Fruit fly (Drosophila melanogaster): Measurements from ENCODE around the gene CG3285.

Gene CG3285

DNA sequence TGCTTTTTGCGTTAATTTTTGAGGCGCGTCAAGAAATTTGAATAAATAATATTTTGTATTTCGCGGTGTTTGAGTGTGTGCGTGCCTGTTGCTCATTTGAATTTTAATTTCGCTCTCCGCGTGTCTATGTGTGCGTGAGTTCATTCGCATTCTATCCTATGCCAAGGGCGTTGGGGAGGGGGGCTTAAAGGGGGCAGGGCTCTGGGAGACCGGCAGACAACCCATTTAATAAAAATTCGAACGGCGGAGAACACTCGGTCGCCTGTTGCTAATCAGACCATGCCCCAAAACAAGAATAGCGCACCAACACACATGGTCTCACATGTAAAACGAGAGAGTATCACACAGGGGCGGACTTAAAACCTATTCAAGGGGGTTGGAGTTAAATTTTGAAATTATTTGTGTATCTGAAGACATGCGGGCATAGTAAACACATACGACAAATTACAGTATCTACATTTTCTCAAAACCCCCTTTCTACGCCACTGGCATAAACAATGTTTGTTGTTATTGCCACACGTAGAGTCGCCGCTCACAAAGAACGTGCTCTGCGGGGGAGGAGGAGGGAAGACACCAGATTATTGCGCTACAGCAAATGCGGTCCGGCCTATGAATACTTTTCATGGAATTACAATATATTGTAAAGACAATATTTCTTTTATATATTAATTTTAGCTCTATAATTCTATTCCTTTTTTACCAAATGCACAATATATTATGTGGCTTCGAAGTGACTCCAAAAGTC lies 28.8 kb upstream of the CG3285 start (continued):
- TF ChIP-seq unpg (GFP tag; optimal IDR thresholded peaks at IDR 0.05) (peak; percentile 100), CG12299 (tag; optimal IDR thresholded peaks at IDR 0.05) (peak; percentile 99), tap (tag; optimal IDR thresholded peaks at IDR 0.05) (peak; percentile 99), slbo (GFP tag; IDR thresholded peaks at IDR 0.05) (peak; percentile 100), ara (GFP tag; IDR thresholded peaks at IDR 0.05) (peak; percentile 99), Xbp1 (GFP tag; optimal IDR thresholded peaks at IDR 0.05) (peak; percentile 100), CG8765 (GFP tag; IDR thresholded peaks at IDR 0.05) (peak; percentile 99), nerfin-1 (tag; optimal IDR thresholded peaks at IDR 0.05) (peak; percentile 99), CG6791 (GFP tag; IDR thresholded peaks at IDR 0.05; ENCODE audit: partially characterized antibody) (0 out of 3 replicates have a peak, but pooled peaks have one; percentile 22), pb (GFP tag; optimal IDR thresholded peaks at IDR 0.05) (peak; percentile 100), CG9817 (tag; optimal IDR thresholded peaks at IDR 0.05) (peak; percentile 100), CG8290 (GFP tag; optimal IDR thresholded peaks at IDR 0.05) (peak; percentile 100), CG8290 (tag; optimal IDR thresholded peaks at IDR 0.05) (peak; percentile 99 to 100), CG1024 (GFP tag; IDR thresholded peaks at IDR 0.05) (peak; percentile 95), ind (GFP tag; optimal IDR thresholded peaks at IDR 0.05) (peak; percentile 100), bigmax (GFP tag; optimal IDR thresholded peaks at IDR 0.05) (peak; percentile 85), CG1832 (GFP tag; optimal IDR thresholded peaks at IDR 0.05) (no peak), kni (GFP tag; optimal IDR thresholded peaks at IDR 0.05) (peak; percentile 99), pfk (GFP tag; optimal IDR thresholded peaks at IDR 0.05) (peak; percentile 87), luna (GFP tag; optimal IDR thresholded peaks at IDR 0.05) (peak; percentile 99), CG10366 (GFP tag; IDR thresholded peaks at IDR 0.05) (peak; percentile 99), Sry-δ (GFP tag; optimal IDR thresholded peaks at IDR 0.05) (peak; percentile 87), zen (tag; optimal IDR thresholded peaks at IDR 0.05) (peak; percentile 99), CG11504 (tag; optimal IDR thresholded peaks at IDR 0.05) (peak; percentile 98), grn (GFP tag; optimal IDR thresholded peaks at IDR 0.05) (peak; percentile 94), fd96Cb (tag; optimal IDR thresholded peaks at IDR 0.05) (peak; percentile 100), Atf-2 (GFP tag; optimal IDR thresholded peaks at IDR 0.05) (peak; percentile 99), ci (GFP tag; IDR thresholded peaks at IDR 0.05) (peak; percentile 100), Ets65A (GFP tag) (peak; percentile 100), maf-S (GFP tag; optimal IDR thresholded peaks at IDR 0.05) (peak; percentile 100), CG1602 (GFP tag; optimal IDR thresholded peaks at IDR 0.05) (peak; percentile 99), vnd (GFP tag; IDR thresholded peaks at IDR 0.05; ENCODE audit: partially characterized antibody) (no peak), CG33557 (GFP tag; optimal IDR thresholded peaks at IDR 0.05) (peak; percentile 100), h (optimal IDR thresholded peaks at IDR 0.05) (no peak), crp (GFP tag; optimal IDR thresholded peaks at IDR 0.05) (peak; percentile 20 to 79), CG31441 (GFP tag; IDR thresholded peaks at IDR 0.05) (peak; percentile 99), Kr (GFP tag; optimal IDR thresholded peaks at IDR 0.05) (peak; percentile 94), lola (GFP tag; optimal IDR thresholded peaks at IDR 0.05) (peak in 1 of 3 experiments; percentile 99), crol (GFP tag; IDR thresholded peaks at IDR 0.05) (peak; percentile 97), HHEX (GFP tag; optimal IDR thresholded peaks at IDR 0.05) (peak; percentile 100), CG9727 (GFP tag; optimal IDR thresholded peaks at IDR 0.05) (peak; percentile 100), CG12236 (GFP tag; optimal IDR thresholded peaks at IDR 0.05) (peak; percentile 99), ems (GFP tag; optimal IDR thresholded peaks at IDR 0.05) (peak; percentile 100), kay (GFP tag; optimal IDR thresholded peaks at IDR 0.05) (peak; percentile 99), CG3407 (GFP tag; optimal IDR thresholded peaks at IDR 0.05) (peak; percentile 99), NK7.1 (GFP tag; optimal IDR thresholded peaks at IDR 0.05) (peak; percentile 99), CG16779 (GFP tag; IDR thresholded peaks at IDR 0.05) (peak; percentile 99), dati (GFP tag; IDR thresholded peaks at IDR 0.05) (peak; percentile 97), pho (GFP tag; optimal IDR thresholded peaks at IDR 0.05) (peak; percentile 100), CG13894 (tag; optimal IDR thresholded peaks at IDR 0.05) (peak; percentile 100)

All from whole organism, embryonic.